Worm (Caenorhabditis elegans): ENCODE data around the gene str-81.

Gene str-81

ce11 chrV:19211795-19212194 is 39.1 kb downstream of the str-81 start, which contains the start of gene nhr-79:
Gene nhr-79 (minus strand): TSS chrV:19211895.
- TF ChIP-seq peb-1 (tag; optimal IDR thresholded peaks at IDR 0.05) (no peak), egl-27 (tag; optimal IDR thresholded peaks at IDR 0.05) (no peak), mdl-1 (tag; optimal IDR thresholded peaks at IDR 0.05) (no peak), blmp-1 (tag; optimal IDR thresholded peaks at IDR 0.05; ENCODE audit: insufficient read depth) (no peak), aly-2 (tag; optimal IDR thresholded peaks at IDR 0.05) (no peak), nhr-6 (tag; optimal IDR thresholded peaks at IDR 0.05) (no peak), nhr-129 (tag; optimal IDR thresholded peaks at IDR 0.05) (no peak), sem-4 (tag; optimal IDR thresholded peaks at IDR 0.05) (no peak), ceh-82 (tag; optimal IDR thresholded peaks at IDR 0.05) (no peak), ztf-4 (tag; optimal IDR thresholded peaks at IDR 0.05) (no peak), nhr-237 (tag; optimal IDR thresholded peaks at IDR 0.05) (no peak), snpc-4 (tag; optimal IDR thresholded peaks at IDR 0.05) (no peak), mbf-1 (tag; optimal IDR thresholded peaks at IDR 0.05) (no peak), unc-55 (GFP tag; optimal IDR thresholded peaks at IDR 0.05) (no peak), crh-2 (tag; optimal IDR thresholded peaks at IDR 0.05) (no peak), nhr-21 (tag; optimal IDR thresholded peaks at IDR 0.05) (no peak), lin-13 (GFP tag; optimal IDR thresholded peaks at IDR 0.05) (no peak), Y55F3AM.14 (GFP tag; optimal IDR thresholded peaks at IDR 0.05) (no peak)

- TF ChIP-seq nhr-129 (tag; optimal IDR thresholded peaks at IDR 0.05) (no peak), dmd-4 (tag; optimal IDR thresholded peaks at IDR 0.05) (no peak), zag-1 (tag; optimal IDR thresholded peaks at IDR 0.05) (no peak), lin-39 (tag; optimal IDR thresholded peaks at IDR 0.05) (no peak), nhr-21 (tag; optimal IDR thresholded peaks at IDR 0.05) (no peak), crh-2 (tag; optimal IDR thresholded peaks at IDR 0.05) (peak; percentile 55), fos-1 (tag; optimal IDR thresholded peaks at IDR 0.05) (peak; percentile 73)
Measured at ce11 chrV:19206911-19207310, 44.0 kb downstream of the str-81 start.

ce11 chrV:19205450-19205849 is 45.4 kb downstream of the str-81 start:
- TF ChIP-seq crh-2 (tag; optimal IDR thresholded peaks at IDR 0.05) (peak; percentile 72), unc-62 (GFP tag; optimal IDR thresholded peaks at IDR 0.05) (no peak), snpc-4 (tag; optimal IDR thresholded peaks at IDR 0.05) (no peak), zag-1 (tag; optimal IDR thresholded peaks at IDR 0.05) (no peak), nhr-21 (tag; optimal IDR thresholded peaks at IDR 0.05) (no peak), alr-1 (tag; optimal IDR thresholded peaks at IDR 0.05) (no peak), nhr-77 (tag; optimal IDR thresholded peaks at IDR 0.05) (no peak), unc-55 (GFP tag; optimal IDR thresholded peaks at IDR 0.05) (no peak), ztf-1 (GFP tag; conservative IDR thresholded peaks at IDR 0.05) (no peak), sma-3 (GFP tag; optimal IDR thresholded peaks at IDR 0.05) (no peak), aly-2 (tag; optimal IDR thresholded peaks at IDR 0.05) (no peak), fos-1 (tag; optimal IDR thresholded peaks at IDR 0.05) (peak; percentile 50), sma-9 (GFP tag; optimal IDR thresholded peaks at IDR 0.05) (peak; percentile 41), sma-9 (tag; optimal IDR thresholded peaks at IDR 0.05) (no peak), mdl-1 (tag; optimal IDR thresholded peaks at IDR 0.05) (peak in 1 of 2 experiments; percentile 59), dmd-4 (tag; optimal IDR thresholded peaks at IDR 0.05) (no peak), ZK546.5 (tag; optimal IDR thresholded peaks at IDR 0.05) (no peak), nhr-10 (tag; optimal IDR thresholded peaks at IDR 0.05) (no peak), gmeb-1 (tag; optimal IDR thresholded peaks at IDR 0.05) (no peak)

ce11 chrV:19203299-19203698 is 47.6 kb downstream of the str-81 start, which contains the start of gene Y39B6A.1:
Gene Y39B6A.1 (minus strand): TSS chrV:19203607.
- TF ChIP-seq crh-2 (tag; optimal IDR thresholded peaks at IDR 0.05) (peak; percentile 62), sma-9 (GFP tag; optimal IDR thresholded peaks at IDR 0.05) (peak; percentile 55), sma-9 (tag; optimal IDR thresholded peaks at IDR 0.05) (no peak), fos-1 (tag; optimal IDR thresholded peaks at IDR 0.05) (peak; percentile 26), nhr-12 (tag; optimal IDR thresholded peaks at IDR 0.05) (no peak)

ce11 chrV:19202800-19203199 is 48.1 kb downstream of the str-81 start:
- no peak for TF ChIP-seq lin-13 (GFP tag; optimal IDR thresholded peaks at IDR 0.05)
- no peak for TF ChIP-seq aly-2 (tag; optimal IDR thresholded peaks at IDR 0.05)
- no peak for TF ChIP-seq nhr-77 (tag; optimal IDR thresholded peaks at IDR 0.05)
- no peak for TF ChIP-seq snpc-4 (tag; optimal IDR thresholded peaks at IDR 0.05)
- TF ChIP-seq sma-9 (GFP tag; optimal IDR thresholded peaks at IDR 0.05), result no peak
- TF ChIP-seq sma-9 (tag; optimal IDR thresholded peaks at IDR 0.05), result no peak
- TF ChIP-seq nhr-11 (tag; optimal IDR thresholded peaks at IDR 0.05), result no peak
- no peak for TF ChIP-seq mdl-1 (tag; optimal IDR thresholded peaks at IDR 0.05)
- no peak for TF ChIP-seq sma-3 (GFP tag; optimal IDR thresholded peaks at IDR 0.05)
- TF ChIP-seq gmeb-1 (tag; optimal IDR thresholded peaks at IDR 0.05), result no peak
- TF ChIP-seq elt-1 (tag; optimal IDR thresholded peaks at IDR 0.05), result no peak
- TF ChIP-seq ztf-1 (GFP tag; conservative IDR thresholded peaks at IDR 0.05), result no peak
- TF ChIP-seq skn-1 (tag; optimal IDR thresholded peaks at IDR 0.05), result no peak
- TF ChIP-seq unc-55 (GFP tag; optimal IDR thresholded peaks at IDR 0.05), result no peak
- no peak for TF ChIP-seq lin-39 (tag; optimal IDR thresholded peaks at IDR 0.05)
- TF ChIP-seq ama-1 (optimal IDR thresholded peaks at IDR 0.05), result no peak
- no peak for TF ChIP-seq ztf-4 (tag; optimal IDR thresholded peaks at IDR 0.05)
- no peak for TF ChIP-seq nhr-25 (tag; optimal IDR thresholded peaks at IDR 0.05)
- TF ChIP-seq nhr-129 (tag; optimal IDR thresholded peaks at IDR 0.05), result no peak
- TF ChIP-seq nhr-12 (tag; optimal IDR thresholded peaks at IDR 0.05), result no peak
- TF ChIP-seq ceh-16 (tag; optimal IDR thresholded peaks at IDR 0.05), result no peak
